Worm (Caenorhabditis elegans) whole organism, late embryonic: ENCODE measurements around the gene rga-3.

ENCODE experiments used
- ahr-1 ChIP-seq: sonication (generic microtip); optimal IDR thresholded peaks from 2 replicates; lab custom pipeline; 2016; ENCODE audit warnings: missing genetic modification characterization, missing compliant biosample characterization
- ama-1 ChIP-seq: fragments of 150-350 bp; optimal IDR thresholded peaks from 2 replicates; lab custom pipeline; 2014
- fkh-10 ChIP-seq: fragments of 150-350 bp; optimal IDR thresholded peaks from 2 replicates; lab custom pipeline; 2014; ENCODE audit warnings: missing biosample characterization, missing genetic modification reagents, missing genetic modification characterization
- lin-11 ChIP-seq: fragments of 200-800 bp; sonication (Bioruptor generic); optimal IDR thresholded peaks from 2 replicates; lab custom pipeline; 2018; ENCODE audit warnings: mild to moderate bottlenecking, missing genetic modification characterization, missing compliant biosample characterization
- madf-2 ChIP-seq: sonication (generic microtip); optimal IDR thresholded peaks from 2 replicates; lab custom pipeline; 2017; ENCODE audit warnings: missing genetic modification characterization, missing compliant biosample characterization
- nfya-1 ChIP-seq: sonication (generic microtip); optimal IDR thresholded peaks from 2 replicates; lab custom pipeline; 2017; ENCODE audit warnings: missing genetic modification characterization, mild to moderate bottlenecking, missing compliant biosample characterization, antibody characterized with exemption, moderate library complexity
- pag-3 ChIP-seq: sonication (generic microtip); optimal IDR thresholded peaks from 2 replicates; lab custom pipeline; 2016; ENCODE audit warnings: missing compliant biosample characterization, missing genetic modification characterization, borderline replicate concordance
- unc-42 ChIP-seq: sonication (generic microtip); optimal IDR thresholded peaks from 2 replicates; lab custom pipeline; 2016; ENCODE audit warnings: missing genotype, missing genetic modification characterization, missing compliant biosample characterization

DNA sequence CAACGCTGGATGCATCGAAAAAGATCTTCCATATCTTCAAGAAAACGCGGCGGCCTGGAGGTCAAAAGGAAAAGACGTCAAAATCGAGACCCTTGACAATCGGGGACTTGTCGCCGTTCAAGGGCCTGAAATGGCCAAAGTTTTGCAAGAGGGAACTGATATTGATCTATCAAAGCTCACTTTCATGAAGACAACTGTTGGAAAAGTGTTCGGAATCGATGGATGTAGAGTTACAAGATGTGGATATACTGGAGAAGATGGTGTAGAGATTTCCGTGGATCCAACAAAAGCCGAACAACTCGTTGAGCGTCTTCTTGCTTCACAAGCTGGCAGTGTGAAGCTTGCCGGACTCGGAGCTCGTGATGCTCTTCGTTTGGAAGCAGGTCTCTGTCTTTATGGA is 4.2 kb upstream of the rga-3 start:
- TF ChIP-seq lin-11 (tag; lab: Kevin White, UChicago) = no peak
- TF ChIP-seq nfya-1 (tag; lab: Kevin White, UChicago) = no peak
- no peak for TF ChIP-seq fkh-10 (GFP tag; lab: Kevin White, UChicago)
- TF ChIP-seq ahr-1 (tag; lab: Kevin White, UChicago) = no peak
- no peak for TF ChIP-seq unc-42 (tag; lab: Kevin White, UChicago)
- TF ChIP-seq pag-3 = no peak
- TF ChIP-seq ama-1 = no peak
- no peak for TF ChIP-seq madf-2 (tag; lab: Kevin White, UChicago)
